Worm (Caenorhabditis elegans): ENCODE data around the gene nurf-1.

ce11 chrII:14437922-14438458 is 47.5 kb downstream of the nurf-1 start, which contains the start of gene K04B12.2:
- TF ChIP-seq F10B5.3 (tag; optimal IDR thresholded peaks at IDR 0.05): no peak
- TF ChIP-seq sdz-12 (GFP tag; optimal IDR thresholded peaks at IDR 0.05): no peak
- TF ChIP-seq zag-1 (tag; optimal IDR thresholded peaks at IDR 0.05): no peak
- no peak for TF ChIP-seq ceh-28 (tag; optimal IDR thresholded peaks at IDR 0.05)
- no peak for TF ChIP-seq egl-27 (tag; optimal IDR thresholded peaks at IDR 0.05)
